Fruit fly (Drosophila melanogaster): ENCODE data around the gene dpr10.

dm6 chr3L:10199644-10200043 lies 13.7 kb upstream of the dpr10 start:
- no peak for TF ChIP-seq usp (GFP tag; optimal IDR thresholded peaks at IDR 0.05)
- TF ChIP-seq CG8478 (optimal IDR thresholded peaks at IDR 0.05): no peak

All from whole organism.